Fruit fly (Drosophila melanogaster) whole organism, embryonic: ENCODE data around the gene Ran-like.

Experiments
- B-H1 ChIP-seq: fragments of 200-800 bp; sonication (Bioruptor generic); IDR thresholded peaks from 3 replicates; pipeline ENCODE4 v1.3.6; 2022; ENCODE audit warnings: missing biosample characterization, missing genetic modification characterization
- CG10209 ChIP-seq: fragments of 200-800 bp; sonication (Bioruptor generic); optimal IDR thresholded peaks from 3 replicates; lab custom pipeline; 2017; ENCODE audit warnings: missing biosample characterization, mild to moderate bottlenecking, missing genetic modification characterization, missing genetic modification reagents
- CG10267 ChIP-seq: fragments of 200-800 bp; sonication (Bioruptor generic); optimal IDR thresholded peaks from 2 replicates; lab custom pipeline; 2018; ENCODE audit warnings: missing biosample characterization, mild to moderate bottlenecking, missing genetic modification characterization, moderate library complexity
- CG11696 ChIP-seq: fragments of 200-800 bp; sonication (Bioruptor generic); IDR thresholded peaks from 2 replicates; pipeline ENCODE4 v1.3.6; 2022; ENCODE audit warnings: missing biosample characterization, missing genetic modification characterization
- CG12071 ChIP-seq: fragments of 200-800 bp; sonication (Bioruptor generic); optimal IDR thresholded peaks from 3 replicates; lab custom pipeline; 2018; ENCODE audit warnings: missing biosample characterization, mild to moderate bottlenecking, missing genetic modification characterization
- CG13894 ChIP-seq: fragments of 200-800 bp; sonication (Bioruptor generic); optimal IDR thresholded peaks from 3 replicates; lab custom pipeline; 2018; ENCODE audit warnings: missing biosample characterization, mild to moderate bottlenecking, missing genetic modification characterization, moderate library complexity
- CG1529 ChIP-seq: fragments of 200-800 bp; sonication (Bioruptor generic); optimal IDR thresholded peaks from 3 replicates; lab custom pipeline; 2018; ENCODE audit warnings: missing biosample characterization, missing genetic modification characterization
- CG15514 ChIP-seq: fragments of 200-800 bp; sonication (Bioruptor generic); optimal IDR thresholded peaks from 3 replicates; lab custom pipeline; 2017; ENCODE audit warnings: missing biosample characterization, missing genetic modification characterization, mild to moderate bottlenecking, moderate library complexity, missing genetic modification reagents
- CG15601 ChIP-seq: fragments of 200-800 bp; sonication (Bioruptor generic); optimal IDR thresholded peaks from 3 replicates; lab custom pipeline; 2019; ENCODE audit warnings: missing biosample characterization, mild to moderate bottlenecking, missing genetic modification characterization, moderate library complexity
- CG1602 ChIP-seq: fragments of 200-800 bp; sonication (Bioruptor generic); optimal IDR thresholded peaks from 3 replicates; lab custom pipeline; 2016; ENCODE audit warnings: missing biosample characterization, missing genetic modification characterization
- CG16863 ChIP-seq: fragments of 200-800 bp; sonication (Bioruptor generic); optimal IDR thresholded peaks from 3 replicates; lab custom pipeline; 2016; ENCODE audit warnings: missing biosample characterization, missing genetic modification characterization
- CG2202 ChIP-seq: fragments of 200-800 bp; sonication (Bioruptor generic); optimal IDR thresholded peaks from 2 replicates; lab custom pipeline; 2018; ENCODE audit warnings: missing biosample characterization, mild to moderate bottlenecking, missing genetic modification characterization
- CG30020 ChIP-seq: fragments of 200-800 bp; optimal IDR thresholded peaks from 2 replicates; lab custom pipeline; 2019; ENCODE audit warnings: missing biosample characterization, mild to moderate bottlenecking, missing genetic modification characterization, moderate library complexity
- CG32532 ChIP-seq: fragments of 200-800 bp; sonication (Bioruptor generic); IDR thresholded peaks from 2 replicates; pipeline ENCODE4 v1.3.6; 2022; ENCODE audit warnings: missing biosample characterization, missing genetic modification characterization
- CG3838 ChIP-seq: fragments of 200-800 bp; sonication (Bioruptor generic); optimal IDR thresholded peaks from 3 replicates; lab custom pipeline; 2016; ENCODE audit warnings: missing biosample characterization, missing genetic modification characterization
- CG4730 ChIP-seq: fragments of 200-800 bp; sonication (Bioruptor generic); IDR thresholded peaks from 2 replicates; pipeline ENCODE4 v1.3.6; 2022; ENCODE audit warnings: missing biosample characterization, missing genetic modification characterization
- CG5245 ChIP-seq: fragments of 200-800 bp; sonication (Bioruptor generic); optimal IDR thresholded peaks from 3 replicates; lab custom pipeline; 2016; ENCODE audit warnings: missing biosample characterization, missing genetic modification characterization
- CG7556 ChIP-seq: fragments of 200-800 bp; sonication (Bioruptor generic); optimal IDR thresholded peaks from 2 replicates; lab custom pipeline; 2017; ENCODE audit warnings: missing biosample characterization, mild to moderate bottlenecking, missing genetic modification characterization
- CG7928 ChIP-seq: fragments of 200-800 bp; sonication (Bioruptor generic); optimal IDR thresholded peaks from 2 replicates; lab custom pipeline; 2017; ENCODE audit warnings: missing biosample characterization, mild to moderate bottlenecking, missing genetic modification characterization
- CG8765 ChIP-seq: fragments of 200-800 bp; sonication (Bioruptor generic); IDR thresholded peaks from 2 replicates; pipeline ENCODE4 v1.3.6; 2022; ENCODE audit warnings: missing biosample characterization, missing genetic modification characterization
- CG9437 ChIP-seq: fragments of 200-800 bp; sonication (Bioruptor generic); optimal IDR thresholded peaks from 2 replicates; lab custom pipeline; 2018; ENCODE audit warnings: missing biosample characterization, mild to moderate bottlenecking, missing genetic modification characterization
- Dbx ChIP-seq: fragments of 200-800 bp; sonication (Bioruptor generic); IDR thresholded peaks from 3 replicates; pipeline ENCODE4 v1.3.6; 2022; ENCODE audit warnings: missing biosample characterization, missing genetic modification characterization
- Doc3 ChIP-seq: fragments of 200-800 bp; sonication (Bioruptor generic); IDR thresholded peaks from 3 replicates; pipeline ENCODE4 v1.3.6; 2022; ENCODE audit warnings: missing biosample characterization, missing genetic modification characterization; ENCODE audit not compliant: partially characterized antibody
- E2f2 ChIP-seq: fragments of 200-800 bp; sonication (Bioruptor generic); IDR thresholded peaks from 2 replicates; pipeline ENCODE4 v1.3.6; 2022; ENCODE audit warnings: missing biosample characterization, missing genetic modification characterization
- HLH4C ChIP-seq: fragments of 200-800 bp; sonication (Bioruptor generic); IDR thresholded peaks from 3 replicates; pipeline ENCODE4 v1.3.6; 2022; ENCODE audit warnings: missing biosample characterization, missing genetic modification characterization; ENCODE audit not compliant: partially characterized antibody
- Hmx ChIP-seq: fragments of 200-800 bp; sonication (Bioruptor generic); optimal IDR thresholded peaks from 2 replicates; lab custom pipeline; 2016; ENCODE audit warnings: missing biosample characterization, missing genetic modification characterization
- Hr3 ChIP-seq: fragments of 200-800 bp; sonication (Bioruptor generic); optimal IDR thresholded peaks from 3 replicates; lab custom pipeline; 2016; ENCODE audit warnings: missing biosample characterization, missing genetic modification characterization
- MBD-R2 ChIP-seq: fragments of 200-800 bp; sonication (Bioruptor generic); IDR thresholded peaks from 2 replicates; pipeline ENCODE4 v1.3.6; 2022; ENCODE audit warnings: missing biosample characterization, missing genetic modification characterization
- Opbp ChIP-seq: fragments of 200-800 bp; sonication (Bioruptor generic); IDR thresholded peaks from 3 replicates; pipeline ENCODE4 v1.3.6; 2022; ENCODE audit warnings: missing biosample characterization, missing genetic modification characterization; ENCODE audit not compliant: partially characterized antibody
- Pdp1 ChIP-seq, 2 experiments: fragments of 200-800 bp; sonication (Bioruptor generic); optimal IDR thresholded peaks; 3 replicates each; lab custom pipeline; 2016; ENCODE audit warnings: missing biosample characterization in 2 of 2, missing genetic modification characterization in 2 of 2, mild to moderate bottlenecking in 1 of 2, moderate library complexity in 1 of 2
- Ptx1 ChIP-seq: fragments of 200-800 bp; sonication (Bioruptor generic); IDR thresholded peaks from 2 replicates; pipeline ENCODE4 v1.3.6; 2022; ENCODE audit warnings: missing biosample characterization, missing genetic modification characterization
- Ssrp ChIP-seq: fragments of 200-800 bp; sonication (Bioruptor generic); optimal IDR thresholded peaks from 2 replicates; lab custom pipeline; 2018; ENCODE audit warnings: missing biosample characterization, mild to moderate bottlenecking, missing genetic modification characterization, moderate library complexity
- Xbp1 ChIP-seq: fragments of 200-800 bp; sonication (Bioruptor generic); optimal IDR thresholded peaks from 3 replicates; lab custom pipeline; 2016; ENCODE audit warnings: missing biosample characterization, mild to moderate bottlenecking, missing genetic modification characterization
- YL-1 ChIP-seq: fragments of 200-800 bp; sonication (Bioruptor generic); optimal IDR thresholded peaks from 3 replicates; lab custom pipeline; 2017; ENCODE audit warnings: missing biosample characterization, mild to moderate bottlenecking, missing genetic modification characterization
- ara ChIP-seq: fragments of 200-800 bp; sonication (Bioruptor generic); IDR thresholded peaks from 2 replicates; pipeline ENCODE4 v1.3.6; 2022; ENCODE audit warnings: missing biosample characterization, missing genetic modification characterization
- ase ChIP-seq: fragments of 200-800 bp; sonication (Bioruptor generic); IDR thresholded peaks from 3 replicates; pipeline ENCODE4 v1.3.6; 2022; ENCODE audit warnings: missing biosample characterization, missing genetic modification characterization
- bigmax ChIP-seq: fragments of 200-800 bp; sonication (Bioruptor generic); optimal IDR thresholded peaks from 2 replicates; lab custom pipeline; 2018; ENCODE audit warnings: missing biosample characterization, mild to moderate bottlenecking, missing genetic modification characterization
- cad ChIP-seq: fragments of >200 bp; optimal IDR thresholded peaks from 2 replicates; lab custom pipeline; 2017; ENCODE audit warnings: missing biosample characterization, missing genetic modification characterization
- cg ChIP-seq: fragments of 200-800 bp; sonication (Bioruptor generic); optimal IDR thresholded peaks from 3 replicates; lab custom pipeline; 2019; ENCODE audit warnings: missing biosample characterization, mild to moderate bottlenecking, missing genetic modification characterization, moderate library complexity
- ci ChIP-seq: fragments of 200-800 bp; sonication (Bioruptor generic); IDR thresholded peaks from 3 replicates; pipeline ENCODE4 v1.3.6; 2022; ENCODE audit warnings: missing biosample characterization, missing genetic modification characterization
- disco-r ChIP-seq: fragments of 200-800 bp; sonication (Bioruptor generic); optimal IDR thresholded peaks from 2 replicates; lab custom pipeline; 2016; ENCODE audit warnings: missing biosample characterization, missing genetic modification characterization
- hbn ChIP-seq: fragments of 200-800 bp; sonication (Bioruptor generic); IDR thresholded peaks from 2 replicates; pipeline ENCODE4 v1.3.6; 2022; ENCODE audit warnings: missing biosample characterization, missing genetic modification characterization; ENCODE audit not compliant: partially characterized antibody
- kah ChIP-seq: fragments of 200-800 bp; sonication (Bioruptor generic); optimal IDR thresholded peaks from 2 replicates; lab custom pipeline; 2018; ENCODE audit warnings: missing biosample characterization, mild to moderate bottlenecking, missing genetic modification characterization
- org-1 ChIP-seq: fragments of 200-800 bp; sonication (Bioruptor generic); optimal IDR thresholded peaks from 2 replicates; lab custom pipeline; 2017; ENCODE audit warnings: missing biosample characterization, missing genetic modification characterization
- pzg ChIP-seq: fragments of 200-800 bp; sonication (Bioruptor generic); optimal IDR thresholded peaks from 3 replicates; lab custom pipeline; 2018; ENCODE audit warnings: missing biosample characterization, mild to moderate bottlenecking, missing genetic modification characterization, moderate library complexity
- sisA ChIP-seq: fragments of 200-800 bp; sonication (Bioruptor generic); IDR thresholded peaks from 2 replicates; pipeline ENCODE4 v1.3.6; 2022; ENCODE audit warnings: missing biosample characterization, missing genetic modification characterization
- tll ChIP-seq, 2 experiments: fragments of 200-800 bp in 1 of 2; fragments of >200 bp in 1 of 2; sonication (Bioruptor generic) in 1 of 2; optimal IDR thresholded peaks; 2 replicates each; lab custom pipeline; 2017 to 2019; ENCODE audit warnings: missing biosample characterization in 2 of 2, missing genetic modification characterization in 2 of 2, mild to moderate bottlenecking in 1 of 2, moderate library complexity in 1 of 2
- unc-4 ChIP-seq: fragments of 200-800 bp; sonication (Bioruptor generic); IDR thresholded peaks from 2 replicates; pipeline ENCODE4 v1.3.6; 2022; ENCODE audit warnings: missing biosample characterization, missing genetic modification characterization; ENCODE audit not compliant: partially characterized antibody
- zen ChIP-seq: fragments of 200-800 bp; sonication (Bioruptor generic); optimal IDR thresholded peaks from 3 replicates; lab custom pipeline; 2018; ENCODE audit warnings: missing biosample characterization, mild to moderate bottlenecking, missing genetic modification characterization, moderate library complexity

The Ran-like gene

dm6 chr3L:15532368-15533030 lies 47.3 kb upstream of the Ran-like start (continued):
- no peak for TF ChIP-seq Hr3
- peak; percentile 33 for TF ChIP-seq CG9437 (GFP tag; lab: Kevin White, UChicago)
- no peak for TF ChIP-seq CG1529 (GFP tag; lab: Kevin White, UChicago)
- peak; percentile 35; the same call in 1 of the 2 replicates for TF ChIP-seq CG8765
- TF ChIP-seq disco-r (GFP tag; lab: Kevin White, UChicago), result no peak
- TF ChIP-seq bigmax, result no peak
- TF ChIP-seq Ssrp (tag; lab: Kevin White, UChicago), result no peak
- TF ChIP-seq tll (GFP tag; optimal IDR thresholded peaks at IDR 0.05; lab: Kevin White, UChicago), result no peak
- no peak for TF ChIP-seq CG5245 (GFP tag; lab: Kevin White, UChicago)
- no peak for TF ChIP-seq CG1602 (GFP tag; lab: Kevin White, UChicago)
- TF ChIP-seq CG10209, result no peak
- TF ChIP-seq CG15601 (tag; lab: Kevin White, UChicago), result no peak
- TF ChIP-seq Ptx1 (GFP tag; lab: Robert Waterston, UW), result peak; percentile 71
- peak; percentile 42 for TF ChIP-seq sisA (GFP tag; lab: Robert Waterston, UW)
- no peak for TF ChIP-seq CG30020 (tag; lab: Kevin White, UChicago)
- TF ChIP-seq CG7928 (GFP tag; lab: Kevin White, UChicago), result no peak
- no peak for TF ChIP-seq Hmx (GFP tag; lab: Kevin White, UChicago)
- TF ChIP-seq ara (GFP tag; lab: Robert Waterston, UW), result no peak
- TF ChIP-seq Doc3 (GFP tag; lab: Robert Waterston, UW), result no peak
- no peak for TF ChIP-seq cad
- TF ChIP-seq cg (GFP tag; lab: Kevin White, UChicago), result no peak
- TF ChIP-seq hbn, result no peak
- no peak; the same call in 2 of the 3 replicates for TF ChIP-seq B-H1
- no peak for TF ChIP-seq CG2202 (tag; lab: Kevin White, UChicago)
- TF ChIP-seq Pdp1 (GFP tag; optimal IDR thresholded peaks at IDR 0.05; lab: Kevin White, UChicago), result peak in 1 of 2 experiments; percentile 32
- TF ChIP-seq zen, result no peak
- TF ChIP-seq HLH4C (GFP tag; lab: Robert Waterston, UW), result no peak
- TF ChIP-seq Xbp1 (GFP tag; lab: Kevin White, UChicago), result peak; percentile 3
- TF ChIP-seq CG10267, result peak; percentile 46
- no peak for TF ChIP-seq Opbp (GFP tag; lab: Robert Waterston, UW)
- no peak for TF ChIP-seq CG3838
- TF ChIP-seq YL-1 (GFP tag; lab: Kevin White, UChicago), result no peak
- TF ChIP-seq CG7556 (GFP tag; lab: Kevin White, UChicago), result peak; percentile 54
- no peak for TF ChIP-seq CG12071 (GFP tag; lab: Kevin White, UChicago)
- no peak for TF ChIP-seq E2f2 (GFP tag; lab: Robert Waterston, UW)
- TF ChIP-seq CG32532 (GFP tag; lab: Robert Waterston, UW), result peak; percentile 58
- no peak for TF ChIP-seq kah (GFP tag; lab: Kevin White, UChicago)
- 0 out of 3 replicates have a peak, but pooled peaks have one; percentile 24 for TF ChIP-seq Dbx (GFP tag; lab: Robert Waterston, UW)
- no peak for TF ChIP-seq CG16863 (GFP tag; lab: Kevin White, UChicago)
- no peak for TF ChIP-seq unc-4 (GFP tag; lab: Robert Waterston, UW)
- TF ChIP-seq pzg (GFP tag; lab: Kevin White, UChicago), result no peak
- no peak for TF ChIP-seq CG13894 (tag; lab: Kevin White, UChicago)
- TF ChIP-seq CG4730 (GFP tag; lab: Robert Waterston, UW), result 0 out of 2 replicates have a peak, but pooled peaks have one; percentile 31
- TF ChIP-seq org-1 (GFP tag; lab: Kevin White, UChicago), result no peak
- TF ChIP-seq ase (GFP tag; lab: Robert Waterston, UW), result 0 out of 3 replicates have a peak, but pooled peaks have one; percentile 26
- TF ChIP-seq MBD-R2 (GFP tag; lab: Robert Waterston, UW), result peak; percentile 16; the same call in 1 of the 2 replicates
- TF ChIP-seq CG11696 (GFP tag; lab: Robert Waterston, UW), result no peak
- TF ChIP-seq ci (GFP tag; lab: Robert Waterston, UW), result peak; percentile 54; the same call in 2 of the 3 replicates
- no peak for TF ChIP-seq CG15514 (GFP tag; lab: Kevin White, UChicago)
